Fruit fly (Drosophila melanogaster): ENCODE measurements around the gene PGRP-SB1.

The PGRP-SB1 gene

DNA sequence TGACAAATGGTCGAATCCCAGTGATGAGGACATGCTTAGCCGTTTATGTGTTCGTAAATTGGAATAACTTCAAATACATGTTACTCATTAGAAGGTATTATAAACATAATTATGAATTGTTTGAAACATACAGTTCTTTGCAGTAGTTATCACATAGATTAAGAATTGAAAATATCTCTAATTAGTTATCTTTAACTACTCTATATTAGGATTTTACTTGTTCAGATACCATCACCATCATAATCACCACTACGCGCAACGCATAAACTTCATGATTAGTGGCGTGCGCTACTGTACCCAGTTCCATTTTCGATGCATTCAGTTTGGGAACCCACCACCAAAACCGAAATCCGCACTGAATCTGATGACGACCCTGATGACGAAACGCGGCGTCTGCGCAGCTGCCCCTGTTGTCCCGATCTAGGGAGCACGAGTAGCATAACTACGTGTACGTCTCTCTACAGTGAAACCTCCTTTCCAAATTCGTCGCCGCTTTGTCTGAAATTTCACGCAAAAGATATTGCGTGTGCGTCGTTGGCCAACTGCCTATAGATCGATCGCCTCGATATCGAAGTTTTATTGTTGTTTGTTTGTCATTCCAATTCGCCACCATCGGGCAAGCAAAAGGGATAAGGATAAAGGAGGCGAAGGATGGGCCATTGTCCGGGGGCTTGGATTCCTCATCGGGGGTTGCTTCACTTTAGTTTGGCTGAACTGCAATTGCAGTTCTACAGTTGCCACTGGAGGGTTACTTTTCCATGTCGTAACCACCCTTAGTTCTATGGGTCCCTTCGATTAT is 16.3 kb upstream of the PGRP-SB1 start (continued):
- no peak for TF ChIP-seq sna (GFP tag; IDR thresholded peaks at IDR 0.05; ENCODE audit: partially characterized antibody)
- TF ChIP-seq Adf1 (GFP tag; IDR thresholded peaks at IDR 0.05), result no peak
- no peak for TF ChIP-seq CG6654 (GFP tag; optimal IDR thresholded peaks at IDR 0.05)
- no peak for TF ChIP-seq esg (GFP tag; conservative IDR thresholded peaks at IDR 0.05)
- TF ChIP-seq CG8089 (GFP tag; optimal IDR thresholded peaks at IDR 0.05), result no peak
- no peak for TF ChIP-seq Xbp1 (GFP tag; optimal IDR thresholded peaks at IDR 0.05)
- TF ChIP-seq rib (GFP tag; IDR thresholded peaks at IDR 0.05), result no peak
- no peak for TF ChIP-seq CG12299 (tag; optimal IDR thresholded peaks at IDR 0.05)
- peak; percentile 68 for TF ChIP-seq CG10267 (tag; optimal IDR thresholded peaks at IDR 0.05)
- TF ChIP-seq CG12071 (GFP tag; optimal IDR thresholded peaks at IDR 0.05), result no peak
- no peak for TF ChIP-seq Deaf1 (tag; optimal IDR thresholded peaks at IDR 0.05)
- TF ChIP-seq Oli (tag; optimal IDR thresholded peaks at IDR 0.05), result no peak
- no peak for TF ChIP-seq Hey (tag; optimal IDR thresholded peaks at IDR 0.05)
- TF ChIP-seq bowl (GFP tag; IDR thresholded peaks at IDR 0.05), result no peak
- TF ChIP-seq CG12104 (GFP tag; optimal IDR thresholded peaks at IDR 0.05), result no peak
- peak; percentile 33 for TF ChIP-seq zen (tag; optimal IDR thresholded peaks at IDR 0.05)
- TF ChIP-seq Sox100B (GFP tag; optimal IDR thresholded peaks at IDR 0.05), result peak; percentile 22
- peak in 1 of 2 experiments; percentile 1 for TF ChIP-seq chif (GFP tag; optimal IDR thresholded peaks at IDR 0.05)
- TF ChIP-seq CG16815 (GFP tag; optimal IDR thresholded peaks at IDR 0.05), result no peak
- TF ChIP-seq CG7745 (tag; optimal IDR thresholded peaks at IDR 0.05), result no peak
- no peak for TF ChIP-seq onecut (GFP tag; IDR thresholded peaks at IDR 0.05)
- no peak for TF ChIP-seq CkIIα-i1 (GFP tag; IDR thresholded peaks at IDR 0.05)
- no peak for TF ChIP-seq p53 (GFP tag; optimal IDR thresholded peaks at IDR 0.05)
- TF ChIP-seq sob (GFP tag; IDR thresholded peaks at IDR 0.05), result no peak
- no peak for TF ChIP-seq CG42726 (GFP tag; IDR thresholded peaks at IDR 0.05; ENCODE audit: partially characterized antibody)
- no peak for TF ChIP-seq CG15073 (GFP tag; optimal IDR thresholded peaks at IDR 0.05)
- no peak for TF ChIP-seq CG32767 (GFP tag; IDR thresholded peaks at IDR 0.05)
- no peak for TF ChIP-seq CoRest (tag; optimal IDR thresholded peaks at IDR 0.05)
- TF ChIP-seq sens (GFP tag), result peak; percentile 94
- TF ChIP-seq CG3281 (GFP tag; optimal IDR thresholded peaks at IDR 0.05), result no peak
- no peak for TF ChIP-seq PHDP (tag; optimal IDR thresholded peaks at IDR 0.05)
- TF ChIP-seq CG17385 (GFP tag; optimal IDR thresholded peaks at IDR 0.05), result no peak
- no peak for TF ChIP-seq crol (GFP tag; IDR thresholded peaks at IDR 0.05)
- no peak for TF ChIP-seq CG8924 (tag; optimal IDR thresholded peaks at IDR 0.05)
- no peak for TF ChIP-seq CG30403 (GFP tag; optimal IDR thresholded peaks at IDR 0.05)
- no peak for TF ChIP-seq CG12219 (GFP tag; optimal IDR thresholded peaks at IDR 0.05)
- TF ChIP-seq nerfin-2 (GFP tag; IDR thresholded peaks at IDR 0.05; ENCODE audit: partially characterized antibody), result no peak
- no peak for TF ChIP-seq Hmr (GFP tag; optimal IDR thresholded peaks at IDR 0.05)
- TF ChIP-seq CG6813 (GFP tag; optimal IDR thresholded peaks at IDR 0.05), result no peak
- TF ChIP-seq CG12659 (GFP tag; optimal IDR thresholded peaks at IDR 0.05), result no peak
- TF ChIP-seq CG17912 (GFP tag; optimal IDR thresholded peaks at IDR 0.05), result no peak
- peak; percentile 51 for TF ChIP-seq D19A (tag; optimal IDR thresholded peaks at IDR 0.05)
- no peak for TF ChIP-seq Neu2 (GFP tag; optimal IDR thresholded peaks at IDR 0.05; ENCODE audit: borderline replicate concordance)
- no peak for TF ChIP-seq shn (GFP tag; optimal IDR thresholded peaks at IDR 0.05)
- TF ChIP-seq Six4 (GFP tag; optimal IDR thresholded peaks at IDR 0.05), result peak; percentile 13
- no peak for TF ChIP-seq twi (tag; optimal IDR thresholded peaks at IDR 0.05)
- no peak for TF ChIP-seq CG4617 (GFP tag; optimal IDR thresholded peaks at IDR 0.05; ENCODE audit: borderline replicate concordance)
- TF ChIP-seq CG6175 (GFP tag; IDR thresholded peaks at IDR 0.05), result no peak
- no peak for TF ChIP-seq MBD-R2 (GFP tag; IDR thresholded peaks at IDR 0.05)
- no peak for TF ChIP-seq Taf1 (GFP tag; IDR thresholded peaks at IDR 0.05)

Measured in whole organism, embryonic.